Worm (Caenorhabditis elegans) whole organism, midembryonic: ENCODE data around the gene B0457.2.

Experiments used
- T22C8.4 ChIP-seq: fragments of 200-800 bp; sonication (Bioruptor generic); IDR thresholded peaks from 2 replicates; pipeline ENCODE4 v1.3.6; 2022; ENCODE audit warnings: missing genetic modification characterization, missing compliant biosample characterization
- ref-1 ChIP-seq: fragments of 200-800 bp; sonication (Bioruptor generic); conservative IDR thresholded peaks from 2 replicates; pipeline ENCODE4 v1.3.6; 2022; ENCODE audit warnings: missing genetic modification reagents, missing genetic modification characterization, missing compliant biosample characterization
- ztf-29 ChIP-seq: fragments of 200-800 bp; sonication (Bioruptor generic); IDR thresholded peaks from 2 replicates; pipeline ENCODE4 v1.3.6; 2022; ENCODE audit warnings: missing genetic modification reagents, missing genetic modification characterization, missing compliant biosample characterization

ce11 chrII:8938907-8939622 is 12.7 kb upstream of the B0457.2 start:
- TF ChIP-seq ztf-29 (GFP tag; lab: Robert Waterston, UW) (no peak), T22C8.4 (no peak), ref-1 (no peak)
